Fruit fly (Drosophila melanogaster): Measurements from ENCODE around the gene CG14322.

Gene CG14322

DNA sequence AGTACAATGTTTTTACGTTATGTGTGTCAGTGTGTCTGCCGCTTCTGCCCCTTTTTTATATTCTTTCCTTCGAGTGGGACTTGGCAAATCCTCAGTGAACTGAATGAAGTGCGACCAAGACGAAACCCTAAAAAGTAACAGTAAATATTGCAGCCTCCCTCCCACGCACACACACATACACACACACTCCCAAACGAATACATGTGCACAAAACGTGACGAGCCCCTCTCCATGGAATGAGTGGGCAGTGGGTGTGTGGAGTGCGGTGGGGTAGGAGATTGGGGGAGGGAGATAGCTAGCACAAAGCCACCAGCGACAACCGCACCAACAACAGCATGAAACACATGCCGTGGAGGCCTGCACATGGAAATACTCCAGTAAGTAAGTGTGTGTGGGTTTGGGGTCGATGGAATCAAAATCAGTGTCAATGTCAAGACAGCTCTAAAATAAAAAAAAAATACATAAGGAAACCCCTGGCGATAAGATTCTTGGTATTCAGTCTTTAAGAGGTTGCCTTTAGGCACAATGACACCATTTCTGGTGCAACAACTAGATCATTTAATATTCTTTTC is 67.4 kb downstream of the CG14322 start (continued):
- TF ChIP-seq CG14860 (GFP tag; IDR thresholded peaks at IDR 0.05; ENCODE audit: partially characterized antibody) (no peak), CG6854 (GFP tag; optimal IDR thresholded peaks at IDR 0.05) (peak; percentile 9), gce (GFP tag; IDR thresholded peaks at IDR 0.05) (no peak), maf-S (GFP tag; optimal IDR thresholded peaks at IDR 0.05) (no peak), CG1832 (GFP tag; optimal IDR thresholded peaks at IDR 0.05) (peak; percentile 12), kni (GFP tag; optimal IDR thresholded peaks at IDR 0.05) (peak; percentile 41), bab2 (GFP tag; optimal IDR thresholded peaks at IDR 0.05) (no peak), chm (GFP tag; IDR thresholded peaks at IDR 0.05) (no peak), ci (GFP tag; IDR thresholded peaks at IDR 0.05) (0 out of 3 replicates have a peak, but pooled peaks have one; percentile 5), CG16815 (GFP tag; optimal IDR thresholded peaks at IDR 0.05) (no peak), Oaz (GFP tag; IDR thresholded peaks at IDR 0.05) (no peak), Med (GFP tag) (peak; percentile 69), Pdp1 (GFP tag; optimal IDR thresholded peaks at IDR 0.05) (no peak), stwl (tag; optimal IDR thresholded peaks at IDR 0.05) (no peak), zfh2 (GFP tag; optimal IDR thresholded peaks at IDR 0.05) (no peak), Doc2 (GFP tag; IDR thresholded peaks at IDR 0.05) (no peak), amos (GFP tag; IDR thresholded peaks at IDR 0.05; ENCODE audit: partially characterized antibody) (no peak), Poxn (GFP tag; IDR thresholded peaks at IDR 0.05) (no peak), CG30020 (tag; optimal IDR thresholded peaks at IDR 0.05) (no peak), nerfin-1 (tag; optimal IDR thresholded peaks at IDR 0.05) (no peak), CG10431 (GFP tag; optimal IDR thresholded peaks at IDR 0.05) (no peak), CG9817 (tag; optimal IDR thresholded peaks at IDR 0.05) (no peak), gcm (GFP tag; optimal IDR thresholded peaks at IDR 0.05) (no peak), ranshi (GFP tag; IDR thresholded peaks at IDR 0.05) (no peak), CG2116 (GFP tag; optimal IDR thresholded peaks at IDR 0.05) (no peak), sr (GFP tag; IDR thresholded peaks at IDR 0.05) (peak; percentile 94), zen2 (GFP tag; IDR thresholded peaks at IDR 0.05; ENCODE audit: partially characterized antibody) (no peak), CG33557 (GFP tag; optimal IDR thresholded peaks at IDR 0.05) (no peak), sug (tag; optimal IDR thresholded peaks at IDR 0.05) (peak; percentile 29), CG12769 (tag; optimal IDR thresholded peaks at IDR 0.05) (peak; percentile 21), CrebB (tag; optimal IDR thresholded peaks at IDR 0.05) (no peak), nerfin-2 (GFP tag; IDR thresholded peaks at IDR 0.05; ENCODE audit: partially characterized antibody) (no peak), CG11093 (GFP tag; IDR thresholded peaks at IDR 0.05) (no peak), sob (GFP tag; IDR thresholded peaks at IDR 0.05) (no peak), CG6272 (GFP tag; IDR thresholded peaks at IDR 0.05) (no peak), cato (GFP tag; optimal IDR thresholded peaks at IDR 0.05; ENCODE audit: borderline replicate concordance) (no peak), cwo (GFP tag; optimal IDR thresholded peaks at IDR 0.05) (peak; percentile 98), Sox100B (GFP tag; optimal IDR thresholded peaks at IDR 0.05) (no peak), CG32532 (GFP tag; IDR thresholded peaks at IDR 0.05) (no peak)

DNA sequence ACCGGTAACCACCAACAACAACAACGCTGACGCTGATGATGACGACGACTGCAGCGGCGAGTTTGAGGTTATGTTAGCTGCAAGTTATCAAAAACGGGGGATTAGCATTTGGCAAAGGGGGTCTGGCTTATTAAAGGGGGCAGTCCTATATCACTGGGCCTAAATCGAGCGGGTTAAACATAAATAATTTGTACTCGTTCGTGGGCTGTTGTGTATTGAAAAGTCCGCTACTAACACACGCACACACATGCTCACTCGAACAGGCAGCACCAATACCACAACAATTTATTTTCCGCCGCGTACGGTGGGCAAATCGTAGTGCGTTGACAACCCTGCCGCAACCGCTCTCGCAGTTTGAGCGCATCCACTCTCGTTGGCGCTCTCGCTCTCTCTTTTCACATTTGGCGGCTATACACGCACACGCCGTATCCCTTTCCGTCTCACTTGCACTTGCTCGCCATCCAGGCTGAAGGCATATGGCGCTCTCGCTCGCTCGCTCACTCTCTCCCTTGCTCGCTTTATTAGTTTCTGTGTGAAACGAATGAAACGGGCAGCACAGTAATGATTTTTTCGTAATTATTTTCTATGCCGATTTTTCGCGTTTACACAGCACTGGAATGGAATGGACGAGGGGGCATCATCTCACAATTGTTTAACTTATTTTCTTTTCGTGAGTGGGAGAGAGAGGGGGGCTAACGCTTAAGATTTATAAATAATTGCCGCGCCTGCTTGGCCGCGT is 69.5 kb downstream of the CG14322 start:
- TF ChIP-seq CG18476 (GFP tag; optimal IDR thresholded peaks at IDR 0.05), result no peak
- no peak for TF ChIP-seq CG32767 (GFP tag; IDR thresholded peaks at IDR 0.05)
- no peak for TF ChIP-seq CG14050 (GFP tag; IDR thresholded peaks at IDR 0.05)
- TF ChIP-seq ranshi (GFP tag; IDR thresholded peaks at IDR 0.05), result no peak
- TF ChIP-seq zen (tag; optimal IDR thresholded peaks at IDR 0.05), result peak; percentile 72
- peak; percentile 48 for TF ChIP-seq shn (GFP tag; optimal IDR thresholded peaks at IDR 0.05)
- peak; percentile 82 for TF ChIP-seq ewg (GFP tag; optimal IDR thresholded peaks at IDR 0.05)
- TF ChIP-seq fd64A (GFP tag; optimal IDR thresholded peaks at IDR 0.05), result peak; percentile 30
- TF ChIP-seq bigmax (GFP tag; optimal IDR thresholded peaks at IDR 0.05), result peak; percentile 95
- TF ChIP-seq E2f1 (GFP tag; IDR thresholded peaks at IDR 0.05), result no peak
- TF ChIP-seq pnt (GFP tag; optimal IDR thresholded peaks at IDR 0.05), result no peak
- no peak for TF ChIP-seq CG11398 (GFP tag; optimal IDR thresholded peaks at IDR 0.05)
- peak; percentile 60 for TF ChIP-seq CG2120 (GFP tag; optimal IDR thresholded peaks at IDR 0.05)
